Fruit fly (Drosophila melanogaster) whole organism, embryonic: ENCODE data around the gene CG17230.

Experiments
- Awh ChIP-seq: fragments of 200-800 bp; sonication (Bioruptor generic); IDR thresholded peaks from 2 replicates; pipeline ENCODE4, ENCODE4 v1.3.6; 2022; ENCODE audit warnings: missing biosample characterization, missing genetic modification characterization
- Bteb2 ChIP-seq: fragments of 200-800 bp; sonication (Bioruptor generic); optimal IDR thresholded peaks from 2 replicates; lab custom pipeline; 2016; ENCODE audit warnings: missing biosample characterization, missing genetic modification characterization
- C15 ChIP-seq: fragments of 200-800 bp; sonication (Bioruptor generic); IDR thresholded peaks from 3 replicates; pipeline ENCODE4 v1.3.6; 2022; ENCODE audit warnings: missing biosample characterization, missing genetic modification characterization
- CG11398 ChIP-seq: fragments of 200-800 bp; sonication (Bioruptor generic); optimal IDR thresholded peaks from 2 replicates; lab custom pipeline; 2016; ENCODE audit warnings: missing biosample characterization, missing genetic modification characterization
- CG12299 ChIP-seq: fragments of 200-800 bp; sonication (Bioruptor generic); optimal IDR thresholded peaks from 2 replicates; lab custom pipeline; 2018; ENCODE audit warnings: missing biosample characterization, mild to moderate bottlenecking, missing genetic modification characterization
- CG12391 ChIP-seq: fragments of 200-800 bp; sonication (Bioruptor generic); optimal IDR thresholded peaks from 3 replicates; lab custom pipeline; 2018; ENCODE audit warnings: missing biosample characterization, mild to moderate bottlenecking, missing genetic modification characterization, moderate library complexity
- CG13424 ChIP-seq: fragments of 200-800 bp; sonication (Bioruptor generic); optimal IDR thresholded peaks from 2 replicates; lab custom pipeline; 2019; ENCODE audit warnings: missing biosample characterization, mild to moderate bottlenecking, missing genetic modification characterization, moderate library complexity
- CG13775 ChIP-seq: fragments of 200-800 bp; sonication (Bioruptor generic); optimal IDR thresholded peaks from 3 replicates; lab custom pipeline; 2017; ENCODE audit warnings: missing biosample characterization, mild to moderate bottlenecking, missing genetic modification characterization
- CG14050 ChIP-seq: fragments of 200-800 bp; sonication (Bioruptor generic); IDR thresholded peaks from 3 replicates; pipeline ENCODE4 v1.3.6; 2022; ENCODE audit warnings: missing biosample characterization, missing genetic modification characterization
- CG1603 ChIP-seq: fragments of 200-800 bp; sonication (Bioruptor generic); optimal IDR thresholded peaks from 2 replicates; lab custom pipeline; 2019; ENCODE audit warnings: missing biosample characterization, mild to moderate bottlenecking, missing genetic modification characterization, moderate library complexity
- CG17612 ChIP-seq: fragments of 200-800 bp; sonication (Bioruptor generic); IDR thresholded peaks from 2 replicates; pipeline ENCODE4 v1.3.6; 2022; ENCODE audit warnings: missing biosample characterization, missing genetic modification characterization
- CG18476 ChIP-seq: fragments of 200-800 bp; sonication (Bioruptor generic); optimal IDR thresholded peaks from 2 replicates; lab custom pipeline; 2016; ENCODE audit warnings: missing biosample characterization, mild to moderate bottlenecking, missing genetic modification characterization
- CG18619 ChIP-seq: fragments of 200-800 bp; sonication (Bioruptor generic); optimal IDR thresholded peaks from 3 replicates; lab custom pipeline; 2017; ENCODE audit warnings: missing biosample characterization, mild to moderate bottlenecking, missing genetic modification characterization
- CG2129 ChIP-seq: fragments of 200-800 bp; sonication (Bioruptor generic); IDR thresholded peaks from 2 replicates; pipeline ENCODE4 v1.3.6; 2022; ENCODE audit warnings: missing biosample characterization, missing genetic modification characterization; ENCODE audit not compliant: partially characterized antibody
- CG3065 ChIP-seq: fragments of 200-800 bp; sonication (Bioruptor generic); optimal IDR thresholded peaks from 2 replicates; lab custom pipeline; 2016; ENCODE audit warnings: missing biosample characterization, missing genetic modification characterization
- CG32767 ChIP-seq: fragments of 200-800 bp; sonication (Bioruptor generic); IDR thresholded peaks from 2 replicates; pipeline ENCODE4 v1.3.6; 2022; ENCODE audit warnings: missing biosample characterization, missing genetic modification characterization
- CG32772 ChIP-seq: fragments of 200-800 bp; sonication (Bioruptor generic); IDR thresholded peaks from 2 replicates; pipeline ENCODE4 v1.3.6; 2022; ENCODE audit warnings: missing biosample characterization, missing genetic modification characterization
- CG33213 ChIP-seq: fragments of 200-800 bp; sonication (Bioruptor generic); optimal IDR thresholded peaks from 3 replicates; lab custom pipeline; 2016; ENCODE audit warnings: missing biosample characterization, missing genetic modification characterization
- CG4820 ChIP-seq: fragments of 200-800 bp; sonication (Bioruptor generic); optimal IDR thresholded peaks from 3 replicates; lab custom pipeline; 2016; ENCODE audit warnings: missing biosample characterization, missing genetic modification characterization
- CG7987 ChIP-seq: fragments of 200-800 bp; sonication (Bioruptor generic); optimal IDR thresholded peaks from 2 replicates; lab custom pipeline; 2018; ENCODE audit warnings: missing biosample characterization, mild to moderate bottlenecking, missing genetic modification characterization, moderate library complexity
- CG8388 ChIP-seq: fragments of 200-800 bp; sonication (Bioruptor generic); optimal IDR thresholded peaks from 2 replicates; lab custom pipeline; 2019; ENCODE audit warnings: missing biosample characterization, mild to moderate bottlenecking, missing genetic modification characterization, moderate library complexity
- D ChIP-seq, 2 experiments: fragments of 200-800 bp in 1 of 2; fragments of >200 bp in 1 of 2; sonication (Bioruptor generic) in 1 of 2; optimal IDR thresholded peaks; 2 replicates in 1 of 2; 3 replicates in 1 of 2; lab custom pipeline; 2017; ENCODE audit warnings: mild to moderate bottlenecking in 1 of 2, missing biosample characterization in 1 of 2, missing genetic modification characterization in 1 of 2, missing genetic modification reagents in 1 of 2
- Deaf1 ChIP-seq: fragments of 200-800 bp; optimal IDR thresholded peaks from 3 replicates; lab custom pipeline; 2019; ENCODE audit warnings: missing biosample characterization, mild to moderate bottlenecking, missing genetic modification characterization, moderate library complexity
- Drgx ChIP-seq: fragments of 200-800 bp; sonication (Bioruptor generic); IDR thresholded peaks from 2 replicates; pipeline ENCODE4 v1.3.6; 2022; ENCODE audit warnings: missing biosample characterization, missing genetic modification characterization
- E2f2 ChIP-seq: fragments of 200-800 bp; sonication (Bioruptor generic); IDR thresholded peaks from 2 replicates; pipeline ENCODE4 v1.3.6; 2022; ENCODE audit warnings: missing biosample characterization, missing genetic modification characterization
- Gsc ChIP-seq: fragments of 200-800 bp; sonication (Bioruptor generic); IDR thresholded peaks from 2 replicates; pipeline ENCODE4 v1.3.6; 2022; ENCODE audit warnings: missing biosample characterization, missing genetic modification characterization
- HHEX ChIP-seq: fragments of 200-800 bp; sonication (Bioruptor generic); optimal IDR thresholded peaks from 3 replicates; lab custom pipeline; 2017; ENCODE audit warnings: missing biosample characterization, mild to moderate bottlenecking, missing genetic modification characterization, missing genetic modification reagents
- Hmr ChIP-seq: fragments of 200-800 bp; sonication (Bioruptor generic); optimal IDR thresholded peaks from 3 replicates; lab custom pipeline; 2017; ENCODE audit warnings: mild to moderate bottlenecking, missing biosample characterization, missing genetic modification reagents, missing genetic modification characterization
- NK7.1 ChIP-seq: fragments of 200-800 bp; sonication (Bioruptor generic); optimal IDR thresholded peaks from 3 replicates; lab custom pipeline; 2016; ENCODE audit warnings: missing biosample characterization, missing genetic modification characterization
- Neu2 ChIP-seq: fragments of 200-800 bp; sonication (Bioruptor generic); optimal IDR thresholded peaks from 3 replicates; lab custom pipeline; 2016; ENCODE audit warnings: missing biosample characterization, missing genetic modification characterization, borderline replicate concordance
- Stat92E ChIP-seq, 3 experiments: fragments of >200 bp in 2 of 3; fragments of 200-800 bp in 1 of 3; sonication (Bioruptor generic) in 1 of 3; optimal IDR thresholded peaks; 2 replicates each; lab custom pipeline; 2017 to 2019; ENCODE audit warnings: missing biosample characterization in 3 of 3, missing genetic modification characterization in 3 of 3, mild to moderate bottlenecking in 1 of 3, moderate library complexity in 1 of 3
- Usf ChIP-seq: fragments of 200-800 bp; sonication (Bioruptor generic); optimal IDR thresholded peaks from 2 replicates; lab custom pipeline; 2017; ENCODE audit warnings: missing genotype, missing biosample characterization, missing genetic modification characterization
- aop ChIP-seq: fragments of 200-800 bp; sonication (Bioruptor generic); IDR thresholded peaks from 2 replicates; pipeline ENCODE4 v1.3.6; 2022; ENCODE audit warnings: missing biosample characterization, missing genetic modification characterization
- ap ChIP-seq: fragments of 200-800 bp; sonication (Bioruptor generic); IDR thresholded peaks from 2 replicates; pipeline ENCODE4 v1.3.6; 2022; ENCODE audit warnings: missing biosample characterization, missing genetic modification characterization
- gem ChIP-seq: fragments of 200-800 bp; sonication (Bioruptor generic); optimal IDR thresholded peaks from 2 replicates; lab custom pipeline; 2019; ENCODE audit warnings: missing biosample characterization, mild to moderate bottlenecking, missing genetic modification characterization, moderate library complexity
- gsb ChIP-seq: fragments of 200-800 bp; sonication (Bioruptor generic); IDR thresholded peaks from 2 replicates; pipeline ENCODE4 v1.3.6; 2022; ENCODE audit warnings: missing biosample characterization, missing genetic modification characterization
- ind ChIP-seq: fragments of 200-800 bp; sonication (Bioruptor generic); optimal IDR thresholded peaks from 3 replicates; lab custom pipeline; 2016; ENCODE audit warnings: missing biosample characterization, missing genetic modification characterization
- lab ChIP-seq: fragments of 200-800 bp; sonication (Bioruptor generic); optimal IDR thresholded peaks from 3 replicates; lab custom pipeline; 2017; ENCODE audit warnings: missing biosample characterization, missing genetic modification characterization, mild to moderate bottlenecking, moderate library complexity, missing genetic modification reagents
- lbe ChIP-seq: fragments of 200-800 bp; sonication (Bioruptor generic); optimal IDR thresholded peaks from 2 replicates; lab custom pipeline; 2016; ENCODE audit warnings: missing biosample characterization, mild to moderate bottlenecking, missing genetic modification characterization
- lov ChIP-seq, 2 experiments: fragments of 200-800 bp in 1 of 2; fragments of >200 bp in 1 of 2; sonication (Bioruptor generic) in 1 of 2; IDR thresholded peaks in 1 of 2; optimal IDR thresholded peaks in 1 of 2; 2 replicates in 1 of 2; 3 replicates in 1 of 2; pipeline versions ENCODE4 v1.3.6 to Lab custom; 2017 to 2022; ENCODE audit warnings: missing biosample characterization in 1 of 2, missing genetic modification characterization in 1 of 2
- psq ChIP-seq: fragments of 200-800 bp; sonication (Bioruptor generic); optimal IDR thresholded peaks from 2 replicates; lab custom pipeline; 2017; ENCODE audit warnings: missing biosample characterization, missing genetic modification characterization
- shn ChIP-seq: fragments of 200-800 bp; sonication (Bioruptor generic); optimal IDR thresholded peaks from 3 replicates; lab custom pipeline; 2016; ENCODE audit warnings: missing biosample characterization, missing genetic modification characterization
- stc ChIP-seq: fragments of 200-800 bp; sonication (Bioruptor generic); IDR thresholded peaks from 2 replicates; pipeline ENCODE4 v1.3.6; 2022; ENCODE audit warnings: missing biosample characterization, missing genetic modification characterization
- sug ChIP-seq: fragments of 200-800 bp; optimal IDR thresholded peaks from 2 replicates; lab custom pipeline; 2019; ENCODE audit warnings: missing biosample characterization, mild to moderate bottlenecking, missing genetic modification characterization, moderate library complexity
- tll ChIP-seq, 2 experiments: fragments of 200-800 bp in 1 of 2; fragments of >200 bp in 1 of 2; sonication (Bioruptor generic) in 1 of 2; optimal IDR thresholded peaks; 2 replicates each; lab custom pipeline; 2017 to 2019; ENCODE audit warnings: missing biosample characterization in 2 of 2, missing genetic modification characterization in 2 of 2, mild to moderate bottlenecking in 1 of 2, moderate library complexity in 1 of 2
- toy ChIP-seq: fragments of 200-800 bp; sonication (Bioruptor generic); IDR thresholded peaks from 2 replicates; pipeline ENCODE4 v1.3.6; 2022; ENCODE audit warnings: missing biosample characterization, missing genetic modification characterization
- tx ChIP-seq: fragments of 200-800 bp; sonication (Bioruptor generic); optimal IDR thresholded peaks from 2 replicates; lab custom pipeline; 2016; ENCODE audit warnings: missing biosample characterization, missing genetic modification characterization
- vnd ChIP-seq: fragments of 200-800 bp; sonication (Bioruptor generic); IDR thresholded peaks from 3 replicates; pipeline ENCODE4 v1.3.6; 2022; ENCODE audit warnings: missing biosample characterization, missing genetic modification characterization; ENCODE audit not compliant: partially characterized antibody
- wor ChIP-seq: fragments of 200-800 bp; sonication (Bioruptor generic); IDR thresholded peaks from 2 replicates; pipeline ENCODE4 v1.3.6; 2022; ENCODE audit warnings: missing biosample characterization, missing genetic modification characterization

The CG17230 gene

DNA sequence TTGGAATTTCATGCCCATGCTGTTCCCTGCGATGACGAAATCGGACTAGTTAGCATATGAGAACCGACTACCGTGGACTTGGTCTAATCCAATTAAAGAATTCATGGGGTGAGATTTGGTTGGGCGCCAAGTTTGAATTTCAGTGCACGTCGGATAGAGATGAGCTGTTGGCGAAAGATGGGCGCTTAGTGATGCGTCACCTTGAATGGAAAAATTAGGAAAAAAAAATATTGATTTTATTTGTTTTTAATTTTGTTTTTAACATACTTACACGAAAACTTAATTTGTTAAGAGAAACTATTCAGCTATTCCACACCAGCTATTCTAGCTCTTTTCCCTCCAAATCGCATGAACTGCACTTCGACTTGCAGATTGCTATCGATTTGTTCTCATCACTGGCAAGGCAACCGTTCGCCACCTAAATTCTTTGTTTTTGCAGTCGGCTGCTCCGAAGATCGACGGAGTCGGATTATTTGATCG, 15.9 kb upstream of the CG17230 start, which contains the start of the genes ninaG and Sptz (continued):
- peak; percentile 93 for TF ChIP-seq CG18476 (GFP tag; lab: Kevin White, UChicago)
- peak; percentile 94 for TF ChIP-seq CG13775
- no peak for TF ChIP-seq lov (optimal IDR thresholded peaks at IDR 0.05; lab: Kevin White, UChicago)
- TF ChIP-seq lov (GFP tag; IDR thresholded peaks at IDR 0.05; lab: Robert Waterston, UW) = peak; percentile 92
- TF ChIP-seq Drgx = peak; percentile 93
- TF ChIP-seq CG32767 = peak; percentile 94
- TF ChIP-seq CG17612 (GFP tag; lab: Robert Waterston, UW) = peak; percentile 73
- peak; percentile 93 for TF ChIP-seq E2f2 (GFP tag; lab: Robert Waterston, UW)
- peak; percentile 91 for TF ChIP-seq CG3065 (GFP tag; lab: Kevin White, UChicago)
- no peak for TF ChIP-seq D (optimal IDR thresholded peaks at IDR 0.05; lab: Kevin White, UChicago)
- TF ChIP-seq D (GFP tag; optimal IDR thresholded peaks at IDR 0.05; lab: Kevin White, UChicago) = peak; percentile 87
- peak; percentile 81 for TF ChIP-seq toy (GFP tag; lab: Robert Waterston, UW)
- peak; percentile 78; the same call in 1 of the 2 replicates for TF ChIP-seq aop (GFP tag; lab: Robert Waterston, UW)
- peak; percentile 87 for TF ChIP-seq gsb (GFP tag; lab: Robert Waterston, UW)
- TF ChIP-seq CG12299 (tag; lab: Kevin White, UChicago) = peak; percentile 80
- TF ChIP-seq CG2129 (GFP tag; lab: Robert Waterston, UW) = no peak
- TF ChIP-seq C15 = peak; percentile 81; the same call in 1 of the 3 replicates
- TF ChIP-seq CG18619 = peak; percentile 90
- peak; percentile 92 for TF ChIP-seq Hmr (GFP tag; lab: Kevin White, UChicago)
- peak; percentile 95 for TF ChIP-seq CG12391
- peak; percentile 88 for TF ChIP-seq Awh
- peak; percentile 83 for TF ChIP-seq CG11398
- peak; percentile 94 for TF ChIP-seq tx (GFP tag; lab: Kevin White, UChicago)
- peak; percentile 89 for TF ChIP-seq Bteb2
- TF ChIP-seq Stat92E (GFP tag; optimal IDR thresholded peaks at IDR 0.05; lab: Kevin White, UChicago) = no peak
- peak; percentile 83 for TF ChIP-seq HHEX (GFP tag; lab: Kevin White, UChicago)
- TF ChIP-seq Gsc = peak; percentile 81
- TF ChIP-seq CG14050 (GFP tag; lab: Robert Waterston, UW) = peak; percentile 90
- TF ChIP-seq vnd = 0 out of 3 replicates have a peak, but pooled peaks have one; percentile 30
- peak; percentile 71 for TF ChIP-seq CG7987 (GFP tag; lab: Kevin White, UChicago)
- peak; percentile 85 for TF ChIP-seq CG8388 (GFP tag; lab: Kevin White, UChicago)
- peak; percentile 91 for TF ChIP-seq Usf (GFP tag; lab: Kevin White, UChicago)
- peak; percentile 93 for TF ChIP-seq ap
- peak; percentile 74 for TF ChIP-seq Neu2 (GFP tag; lab: Kevin White, UChicago)
- no peak for TF ChIP-seq sug (tag; lab: Kevin White, UChicago)
- peak; percentile 70 for TF ChIP-seq NK7.1 (GFP tag; lab: Kevin White, UChicago)
- peak in 1 of 2 experiments; percentile 26 for TF ChIP-seq tll (GFP tag; optimal IDR thresholded peaks at IDR 0.05; lab: Kevin White, UChicago)
- peak; percentile 84 for TF ChIP-seq psq
- peak; percentile 95 for TF ChIP-seq gem (tag; lab: Kevin White, UChicago)
- peak; percentile 86 for TF ChIP-seq CG1603 (tag; lab: Kevin White, UChicago)
- TF ChIP-seq ind (GFP tag; lab: Kevin White, UChicago) = peak; percentile 96
- peak; percentile 88 for TF ChIP-seq stc (GFP tag; lab: Robert Waterston, UW)
- TF ChIP-seq shn = peak; percentile 94
- no peak for TF ChIP-seq lbe (GFP tag; lab: Kevin White, UChicago)
- peak; percentile 96 for TF ChIP-seq CG32772 (GFP tag; lab: Robert Waterston, UW)
- peak; percentile 93 for TF ChIP-seq CG33213 (GFP tag; lab: Kevin White, UChicago)
- peak; percentile 95 for TF ChIP-seq CG4820 (GFP tag; lab: Kevin White, UChicago)
- peak; percentile 92 for TF ChIP-seq CG13424 (tag; lab: Kevin White, UChicago)
- TF ChIP-seq lab (GFP tag; lab: Kevin White, UChicago) = peak; percentile 94
- peak; percentile 89 for TF ChIP-seq wor
- TF ChIP-seq Deaf1 (tag; lab: Kevin White, UChicago) = peak; percentile 82
